Fruit fly (Drosophila melanogaster) whole organism, embryonic: ENCODE results near the gene CG34148.

Experiments used
- BEAF-32 ChIP-seq: fragments of 200-800 bp; sonication (Bioruptor generic); optimal IDR thresholded peaks from 3 replicates; lab custom pipeline; 2017; ENCODE audit warnings: missing biosample characterization, missing genetic modification characterization, mild to moderate bottlenecking, moderate library complexity, missing genetic modification reagents
- CG10654 ChIP-seq: fragments of 200-800 bp; sonication (Bioruptor generic); optimal IDR thresholded peaks from 2 replicates; lab custom pipeline; 2016; ENCODE audit warnings: missing biosample characterization, missing genetic modification characterization
- CG1233 ChIP-seq: fragments of 200-800 bp; sonication (Bioruptor generic); optimal IDR thresholded peaks from 4 replicates; lab custom pipeline; 2018; ENCODE audit warnings: missing biosample characterization, mild to moderate bottlenecking, missing genetic modification characterization
- CG15601 ChIP-seq: fragments of 200-800 bp; sonication (Bioruptor generic); optimal IDR thresholded peaks from 3 replicates; lab custom pipeline; 2019; ENCODE audit warnings: missing biosample characterization, mild to moderate bottlenecking, missing genetic modification characterization, moderate library complexity
- CG1603 ChIP-seq: fragments of 200-800 bp; sonication (Bioruptor generic); optimal IDR thresholded peaks from 2 replicates; lab custom pipeline; 2019; ENCODE audit warnings: missing biosample characterization, mild to moderate bottlenecking, missing genetic modification characterization, moderate library complexity
- CG17361 ChIP-seq: fragments of 200-800 bp; sonication (Bioruptor generic); IDR thresholded peaks from 3 replicates; pipeline ENCODE4 v1.3.6; 2022; ENCODE audit warnings: missing biosample characterization, missing genetic modification characterization
- CG1792 ChIP-seq: fragments of 200-800 bp; sonication (Bioruptor generic); optimal IDR thresholded peaks from 2 replicates; lab custom pipeline; 2016; ENCODE audit warnings: missing biosample characterization, missing genetic modification characterization
- CG18011 ChIP-seq: fragments of 200-800 bp; sonication (Bioruptor generic); optimal IDR thresholded peaks from 2 replicates; lab custom pipeline; 2017; ENCODE audit warnings: missing biosample characterization, missing genetic modification characterization, mild to moderate bottlenecking, moderate library complexity, missing genotype
- CG34224 ChIP-seq: fragments of 200-800 bp; sonication (Bioruptor generic); IDR thresholded peaks from 3 replicates; pipeline ENCODE4 v1.3.6; 2022; ENCODE audit warnings: missing biosample characterization, missing genetic modification characterization; ENCODE audit not compliant: partially characterized antibody
- CG4404 ChIP-seq: fragments of 200-800 bp; sonication (Bioruptor generic); IDR thresholded peaks from 2 replicates; pipeline ENCODE4 v1.3.6; 2022; ENCODE audit warnings: missing biosample characterization, missing genetic modification characterization
- CG6272 ChIP-seq: fragments of 200-800 bp; sonication (Bioruptor generic); IDR thresholded peaks from 2 replicates; pipeline ENCODE4 v1.3.6; 2022; ENCODE audit warnings: missing biosample characterization, missing genetic modification characterization
- CG6854 ChIP-seq: fragments of 200-800 bp; sonication (Bioruptor generic); optimal IDR thresholded peaks from 3 replicates; lab custom pipeline; 2017; ENCODE audit warnings: missing biosample characterization, mild to moderate bottlenecking, missing genetic modification characterization
- CG7556 ChIP-seq: fragments of 200-800 bp; sonication (Bioruptor generic); optimal IDR thresholded peaks from 2 replicates; lab custom pipeline; 2017; ENCODE audit warnings: missing biosample characterization, mild to moderate bottlenecking, missing genetic modification characterization
- CG7963 ChIP-seq: fragments of 200-800 bp; sonication (Bioruptor generic); IDR thresholded peaks from 3 replicates; pipeline ENCODE4 v1.3.6; 2022; ENCODE audit warnings: missing biosample characterization, missing genetic modification characterization; ENCODE audit not compliant: partially characterized antibody
- CG8924 ChIP-seq: fragments of 200-800 bp; optimal IDR thresholded peaks from 3 replicates; lab custom pipeline; 2019; ENCODE audit warnings: missing biosample characterization, mild to moderate bottlenecking, missing genetic modification characterization, moderate library complexity
- D19A ChIP-seq: fragments of 200-800 bp; optimal IDR thresholded peaks from 3 replicates; lab custom pipeline; 2019; ENCODE audit warnings: missing biosample characterization, mild to moderate bottlenecking, missing genetic modification characterization, moderate library complexity
- Dfd ChIP-seq, 2 experiments: fragments of >200 bp; optimal IDR thresholded peaks; 2 replicates each; lab custom pipeline; 2017; ENCODE audit warnings: missing biosample characterization in 2 of 2, missing genetic modification characterization in 2 of 2
- Doc2 ChIP-seq: fragments of 200-800 bp; sonication (Bioruptor generic); IDR thresholded peaks from 2 replicates; pipeline ENCODE4 v1.3.6; 2022; ENCODE audit warnings: missing biosample characterization, missing genetic modification characterization
- Gug ChIP-seq: fragments of 200-800 bp; sonication (Bioruptor generic); IDR thresholded peaks from 4 replicates; pipeline ENCODE4 v1.3.6; 2022; ENCODE audit warnings: missing biosample characterization, missing genetic modification characterization
- Hmx ChIP-seq: fragments of 200-800 bp; sonication (Bioruptor generic); optimal IDR thresholded peaks from 2 replicates; lab custom pipeline; 2016; ENCODE audit warnings: missing biosample characterization, missing genetic modification characterization
- Hr51 ChIP-seq, 2 experiments: fragments of 200-800 bp; sonication (Bioruptor generic); optimal IDR thresholded peaks; 2 replicates in 1 of 2; 3 replicates in 1 of 2; lab custom pipeline; 2016 to 2018; ENCODE audit warnings: missing biosample characterization in 2 of 2, missing genetic modification characterization in 2 of 2, mild to moderate bottlenecking in 1 of 2, moderate library complexity in 1 of 2
- NC2α ChIP-seq: fragments of 200-800 bp; sonication (Bioruptor generic); optimal IDR thresholded peaks from 2 replicates; lab custom pipeline; 2016; ENCODE audit warnings: missing biosample characterization, missing genetic modification characterization
- Oaz ChIP-seq: fragments of 200-800 bp; sonication (Bioruptor generic); IDR thresholded peaks from 2 replicates; pipeline ENCODE4 v1.3.6; 2022; ENCODE audit warnings: missing biosample characterization, missing genetic modification characterization
- Rx ChIP-seq: fragments of 200-800 bp; sonication (Bioruptor generic); IDR thresholded peaks from 2 replicates; pipeline ENCODE4 v1.3.6; 2022; ENCODE audit warnings: missing biosample characterization, missing genetic modification characterization
- Sry-δ ChIP-seq: fragments of 200-800 bp; sonication (Bioruptor generic); optimal IDR thresholded peaks from 2 replicates; lab custom pipeline; 2016; ENCODE audit warnings: missing biosample characterization, missing genetic modification characterization
- Xrp1 ChIP-seq: fragments of 200-800 bp; sonication (Bioruptor generic); IDR thresholded peaks from 2 replicates; pipeline ENCODE4 v1.3.6; 2022; ENCODE audit warnings: missing biosample characterization, missing genetic modification characterization
- ab ChIP-seq: fragments of 200-800 bp; sonication (Bioruptor generic); optimal IDR thresholded peaks from 2 replicates; lab custom pipeline; 2016; ENCODE audit warnings: missing biosample characterization, missing genetic modification characterization
- abd-A ChIP-seq: fragments of 200-800 bp; sonication (Bioruptor generic); optimal IDR thresholded peaks from 3 replicates; lab custom pipeline; 2019; ENCODE audit warnings: missing biosample characterization, mild to moderate bottlenecking, missing genetic modification characterization, moderate library complexity
- bcd ChIP-seq: fragments of 200-800 bp; sonication (Bioruptor generic); optimal IDR thresholded peaks from 2 replicates; lab custom pipeline; 2017; ENCODE audit warnings: missing biosample characterization, mild to moderate bottlenecking, missing genetic modification characterization
- cg ChIP-seq: fragments of 200-800 bp; sonication (Bioruptor generic); optimal IDR thresholded peaks from 3 replicates; lab custom pipeline; 2019; ENCODE audit warnings: missing biosample characterization, mild to moderate bottlenecking, missing genetic modification characterization, moderate library complexity
- ind ChIP-seq: fragments of 200-800 bp; sonication (Bioruptor generic); optimal IDR thresholded peaks from 3 replicates; lab custom pipeline; 2016; ENCODE audit warnings: missing biosample characterization, missing genetic modification characterization
- jing ChIP-seq: fragments of 200-800 bp; sonication (Bioruptor generic); optimal IDR thresholded peaks from 2 replicates; lab custom pipeline; 2018; ENCODE audit warnings: missing biosample characterization, mild to moderate bottlenecking, missing genetic modification characterization
- ken ChIP-seq: fragments of 200-800 bp; sonication (Bioruptor generic); IDR thresholded peaks from 3 replicates; pipeline ENCODE4 v1.3.6; 2022; ENCODE audit warnings: missing biosample characterization, missing genetic modification characterization
- mam ChIP-seq: fragments of 200-800 bp; sonication (Bioruptor generic); optimal IDR thresholded peaks from 3 replicates; lab custom pipeline; 2016; ENCODE audit warnings: missing biosample characterization, missing genetic modification characterization
- nau ChIP-seq: fragments of 200-800 bp; sonication (Bioruptor generic); optimal IDR thresholded peaks from 3 replicates; lab custom pipeline; 2017; ENCODE audit warnings: missing biosample characterization, mild to moderate bottlenecking, missing genetic modification characterization, missing genetic modification reagents
- peb ChIP-seq: fragments of 200-800 bp; sonication (Bioruptor generic); IDR thresholded peaks from 2 replicates; pipeline ENCODE4 v1.3.6; 2022; ENCODE audit warnings: missing biosample characterization, missing genetic modification characterization
- phol ChIP-seq: fragments of 200-800 bp; sonication (Bioruptor generic); optimal IDR thresholded peaks from 3 replicates; lab custom pipeline; 2018; ENCODE audit warnings: missing biosample characterization, mild to moderate bottlenecking, missing genetic modification characterization, moderate library complexity
- scrt ChIP-seq: fragments of 200-800 bp; sonication (Bioruptor generic); optimal IDR thresholded peaks from 2 replicates; lab custom pipeline; 2018; ENCODE audit warnings: missing biosample characterization, mild to moderate bottlenecking, missing genetic modification characterization, moderate library complexity
- sim ChIP-seq: fragments of 200-800 bp; sonication (Bioruptor generic); IDR thresholded peaks from 2 replicates; pipeline ENCODE4 v1.3.6; 2022; ENCODE audit warnings: missing biosample characterization, missing genetic modification characterization
- slbo ChIP-seq: fragments of 200-800 bp; sonication (Bioruptor generic); IDR thresholded peaks from 2 replicates; pipeline ENCODE4 v1.3.6; 2022; ENCODE audit warnings: missing biosample characterization, missing genetic modification characterization
- tin ChIP-seq: fragments of 200-800 bp; sonication (Bioruptor generic); optimal IDR thresholded peaks from 3 replicates; lab custom pipeline; 2016; ENCODE audit warnings: missing biosample characterization, missing genetic modification characterization
- tup ChIP-seq: fragments of 200-800 bp; sonication (Bioruptor generic); optimal IDR thresholded peaks from 2 replicates; lab custom pipeline; 2016; ENCODE audit warnings: missing biosample characterization, mild to moderate bottlenecking, missing genetic modification characterization, moderate library complexity
- unpg ChIP-seq: fragments of 200-800 bp; sonication (Bioruptor generic); optimal IDR thresholded peaks from 3 replicates; lab custom pipeline; 2018; ENCODE audit warnings: missing biosample characterization, mild to moderate bottlenecking, missing genetic modification characterization, moderate library complexity
- usp ChIP-seq: fragments of >200 bp; optimal IDR thresholded peaks from 2 replicates; lab custom pipeline; 2017; ENCODE audit warnings: missing biosample characterization, missing genetic modification characterization
- zen ChIP-seq: fragments of 200-800 bp; sonication (Bioruptor generic); optimal IDR thresholded peaks from 3 replicates; lab custom pipeline; 2018; ENCODE audit warnings: missing biosample characterization, mild to moderate bottlenecking, missing genetic modification characterization, moderate library complexity

CG34148 gene

dm6 chr3R:21856098-21856872 lies 22.2 kb downstream of the CG34148 start, which contains the start of gene glec (continued):
- TF ChIP-seq zen (tag; lab: Kevin White, UChicago) (peak; percentile 5), CG4404 (no peak), abd-A (peak; percentile 72), CG10654 (GFP tag; lab: Kevin White, UChicago) (no peak), tup (no peak), mam (no peak), Sry-δ (peak; percentile 3), bcd (no peak), CG15601 (tag; lab: Kevin White, UChicago) (no peak), CG8924 (tag; lab: Kevin White, UChicago) (peak; percentile 52), CG7963 (GFP tag; lab: Robert Waterston, UW) (no peak; the same call in 2 of the 3 replicates), peb (GFP tag; lab: Robert Waterston, UW) (no peak), ab (no peak), CG7556 (GFP tag; lab: Kevin White, UChicago) (peak; percentile 50), D19A (peak; percentile 23), slbo (GFP tag; lab: Robert Waterston, UW) (peak; percentile 46; the same call in 1 of the 2 replicates), Rx (GFP tag; lab: Robert Waterston, UW) (peak; percentile 41; the same call in 1 of the 2 replicates), Doc2 (GFP tag; lab: Robert Waterston, UW) (no peak), Gug (GFP tag; lab: Robert Waterston, UW) (no peak; the same call in 3 of the 4 replicates), ken (0 out of 3 replicates have a peak, but pooled peaks have one; percentile 50), nau (no peak), ind (GFP tag; lab: Kevin White, UChicago) (no peak), Xrp1 (GFP tag; lab: Robert Waterston, UW) (peak; percentile 50; the same call in 1 of the 2 replicates), Hr51 (GFP tag; optimal IDR thresholded peaks at IDR 0.05; lab: Kevin White, UChicago) (peak in 1 of 2 experiments; percentile 58), CG6272 (GFP tag; lab: Robert Waterston, UW) (0 out of 2 replicates have a peak, but pooled peaks have one; percentile 11), NC2α (GFP tag; lab: Kevin White, UChicago) (peak; percentile 86), cg (GFP tag; lab: Kevin White, UChicago) (peak; percentile 28), CG1603 (peak; percentile 57), sim (GFP tag; lab: Robert Waterston, UW) (no peak), CG1792 (GFP tag; lab: Kevin White, UChicago) (peak; percentile 7), scrt (GFP tag; lab: Kevin White, UChicago) (peak; percentile 21), Hmx (GFP tag; lab: Kevin White, UChicago) (peak; percentile 65), unpg (no peak), CG6854 (GFP tag; lab: Kevin White, UChicago) (peak; percentile 36), CG17361 (GFP tag; lab: Robert Waterston, UW) (peak; percentile 70; the same call in 2 of the 3 replicates), tin (GFP tag; lab: Kevin White, UChicago) (no peak), CG18011 (GFP tag; lab: Kevin White, UChicago) (no peak), jing (no peak), BEAF-32 (GFP tag; lab: Kevin White, UChicago) (peak; percentile 7), Dfd (GFP tag; optimal IDR thresholded peaks at IDR 0.05; lab: Kevin White, UChicago) (no peak), Oaz (GFP tag; lab: Robert Waterston, UW) (no peak), CG34224 (GFP tag; lab: Robert Waterston, UW) (peak; percentile 47; the same call in 1 of the 3 replicates), phol (tag; lab: Kevin White, UChicago) (peak; percentile 26), CG1233 (GFP tag; lab: Kevin White, UChicago) (no peak), usp (GFP tag; lab: Kevin White, UChicago) (no peak)
